Fruit fly (Drosophila melanogaster) S2 (cell line): Measurements from ENCODE around the gene CG10898.

Experiments used
- CG8478 ChIP-seq: fragments of >200 bp; optimal IDR thresholded peaks from 2 replicates; lab custom pipeline; 2018
- CTCF ChIP-seq, 2 experiments: fragments of >200 bp; optimal IDR thresholded peaks; 2 replicates each; lab custom pipeline; 2018

DNA sequence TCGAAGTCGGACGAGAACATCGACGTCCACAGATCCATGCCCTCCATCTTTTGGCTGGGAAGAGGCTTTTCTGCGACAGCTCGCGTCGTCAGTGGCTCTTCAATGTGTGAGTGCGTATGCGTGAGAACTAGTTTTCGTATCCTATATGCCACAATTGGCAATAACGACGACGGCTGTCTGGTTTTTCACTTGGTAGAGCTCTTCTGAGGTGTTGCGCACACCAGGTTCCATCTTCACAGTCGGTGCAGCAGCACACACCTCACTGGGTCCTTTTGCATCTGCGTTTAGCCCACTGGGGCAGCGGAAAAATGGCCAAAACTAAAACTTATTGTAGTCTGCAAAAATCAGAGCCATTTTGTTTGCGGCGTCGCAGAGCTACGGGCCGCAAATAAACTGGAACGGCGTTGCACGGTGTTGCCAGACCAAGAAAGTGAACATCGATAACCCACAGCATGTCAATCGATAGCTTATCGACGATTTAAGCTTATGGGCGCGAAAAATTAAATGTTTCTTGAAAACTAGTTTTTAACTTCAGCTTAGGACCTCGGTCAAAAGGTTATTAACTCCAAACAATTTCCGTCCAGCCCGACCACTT lies 32.3 kb downstream of the CG10898 start, which contains the start of gene CG6791:
- TF ChIP-seq CG8478 (lab: Kevin White, UChicago) (no peak), CTCF (optimal IDR thresholded peaks at IDR 0.05; lab: Kevin White, UChicago) (peak; percentile 54 to 61)
